Worm (Caenorhabditis elegans) whole organism, early embryonic: ENCODE measurements around the gene ser-4.

Experiments used
- B0310.2 ChIP-seq: sonication (generic microtip); optimal IDR thresholded peaks from 2 replicates; lab custom pipeline; 2016; ENCODE audit warnings: mild to moderate bottlenecking, missing genetic modification characterization, missing compliant biosample characterization
- F13C5.2 ChIP-seq: sonication (generic microtip); optimal IDR thresholded peaks from 2 replicates; lab custom pipeline; 2017; ENCODE audit warnings: mild to moderate bottlenecking, missing genetic modification characterization, inconsistent platforms, missing compliant biosample characterization
- aly-1 ChIP-seq: sonication (generic microtip); optimal IDR thresholded peaks from 2 replicates; lab custom pipeline; 2016; ENCODE audit warnings: missing genetic modification characterization, missing compliant biosample characterization
- ama-1 ChIP-seq: fragments of 150-350 bp; optimal IDR thresholded peaks from 2 replicates; lab custom pipeline; 2014
- ceh-13 ChIP-seq: fragments of 200-800 bp; sonication (Bioruptor generic); optimal IDR thresholded peaks from 2 replicates; lab custom pipeline; 2018; ENCODE audit warnings: mild to moderate bottlenecking, missing genetic modification characterization, missing compliant biosample characterization
- ceh-36 ChIP-seq: sonication (generic microtip); optimal IDR thresholded peaks from 2 replicates; lab custom pipeline; 2016; ENCODE audit warnings: missing genetic modification characterization, inconsistent platforms, missing compliant biosample characterization
- ets-7 ChIP-seq: sonication (generic microtip); optimal IDR thresholded peaks from 2 replicates; lab custom pipeline; 2016; ENCODE audit warnings: missing genotype, missing genetic modification characterization, missing compliant biosample characterization
- flt-1 ChIP-seq: fragments of 200-800 bp; sonication (Bioruptor generic); IDR thresholded peaks from 2 replicates; pipeline ENCODE4 v1.3.6; 2022; ENCODE audit warnings: missing genetic modification characterization, missing compliant biosample characterization
- hmbx-1 ChIP-seq: sonication (generic microtip); optimal IDR thresholded peaks from 2 replicates; lab custom pipeline; 2016; ENCODE audit warnings: mild to moderate bottlenecking, missing genetic modification characterization, missing compliant biosample characterization
- hmg-4 ChIP-seq: fragments of 200-800 bp; sonication (Bioruptor generic); optimal IDR thresholded peaks from 2 replicates; lab custom pipeline; 2018; ENCODE audit warnings: mild to moderate bottlenecking, missing genetic modification characterization, missing compliant biosample characterization
- hnd-1 ChIP-seq: sonication (generic microtip); optimal IDR thresholded peaks from 2 replicates; lab custom pipeline; 2016; ENCODE audit warnings: missing genetic modification characterization, missing compliant biosample characterization
- pes-1 ChIP-seq: fragments of 200-800 bp; sonication (Bioruptor generic); IDR thresholded peaks from 2 replicates; pipeline ENCODE4 v1.3.6; 2022; ENCODE audit warnings: missing genetic modification reagents, missing genetic modification characterization, missing compliant biosample characterization
- scrt-1 ChIP-seq: fragments of 200-800 bp; sonication (Bioruptor generic); IDR thresholded peaks from 2 replicates; pipeline ENCODE4 v1.3.6; 2022; ENCODE audit warnings: missing genetic modification characterization, missing compliant biosample characterization
- sea-1 ChIP-seq: fragments of 200-800 bp; sonication (Bioruptor generic); conservative IDR thresholded peaks from 2 replicates; pipeline ENCODE4 v1.3.6; 2022; ENCODE audit warnings: missing genetic modification characterization, missing compliant biosample characterization
- tbx-11 ChIP-seq: fragments of 200-800 bp; sonication (Bioruptor generic); IDR thresholded peaks from 2 replicates; pipeline ENCODE4 v1.3.6; 2022; ENCODE audit warnings: missing genetic modification characterization, missing compliant biosample characterization
- tbx-37 ChIP-seq: fragments of 200-800 bp; sonication (Bioruptor generic); conservative IDR thresholded peaks from 2 replicates; pipeline ENCODE4 v1.3.6; 2022; ENCODE audit warnings: missing genetic modification reagents, missing genetic modification characterization, missing compliant biosample characterization
- tra-4 ChIP-seq: sonication (generic microtip); optimal IDR thresholded peaks from 2 replicates; lab custom pipeline; 2017; ENCODE audit warnings: missing genetic modification characterization, missing compliant biosample characterization

ser-4 gene

DNA sequence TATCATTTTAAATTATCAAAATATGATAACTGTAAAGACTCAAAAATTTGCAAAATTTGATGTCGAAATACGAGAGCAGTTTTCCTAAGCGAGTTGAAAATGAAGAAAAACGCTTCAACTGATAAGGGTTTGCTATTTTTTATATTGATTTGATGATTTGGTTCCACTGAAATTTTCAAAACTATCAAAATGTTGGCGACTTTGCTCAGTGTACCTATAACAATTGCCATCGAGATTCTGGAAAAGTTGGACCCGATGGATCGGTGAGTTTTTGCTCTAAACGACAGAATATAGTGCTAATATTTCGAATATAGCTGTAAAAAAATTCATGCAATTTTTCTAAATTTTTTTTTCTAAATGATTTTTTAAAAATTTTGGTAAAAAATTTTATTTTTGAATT, 27.1 kb downstream of the ser-4 start, which contains the start of the genes fbxa-13 and Y22D7AR.2:
Gene fbxa-13, minus strand, starts transcription at position 101 of the 400 bp plus-strand sequence.
Gene Y22D7AR.2, plus strand, starts transcription at position 148 of the 400 bp plus-strand sequence.
- TF ChIP-seq ama-1 (no peak), pes-1 (no peak), aly-1 (tag; lab: Kevin White, UChicago) (no peak), hmg-4 (GFP tag; lab: Kevin White, UChicago) (no peak), hnd-1 (tag; lab: Kevin White, UChicago) (no peak), tbx-37 (GFP tag; lab: Robert Waterston, UW) (no peak), sea-1 (GFP tag; lab: Robert Waterston, UW) (no peak)

DNA sequence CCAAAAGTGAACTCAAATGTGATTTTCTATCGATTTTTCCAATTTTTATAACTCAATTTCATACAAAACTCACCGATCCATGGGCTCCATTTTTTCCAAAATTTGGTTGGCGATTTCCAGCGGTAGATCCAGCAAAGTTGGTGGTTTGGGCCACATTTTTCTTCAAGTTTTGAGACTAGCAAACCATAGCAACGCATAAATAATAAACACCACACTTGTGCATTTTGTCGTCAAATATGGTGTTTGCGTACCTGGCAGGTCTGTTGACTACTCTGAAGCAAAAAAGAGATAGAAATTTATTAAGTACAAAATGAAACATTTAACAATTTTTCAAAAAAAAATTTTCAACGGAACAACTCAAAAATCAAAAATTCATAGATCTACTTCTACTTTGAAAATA, 27.6 kb downstream of the ser-4 start:
- no peak for TF ChIP-seq pes-1
- no peak for TF ChIP-seq F13C5.2
- TF ChIP-seq ceh-13: no peak
- TF ChIP-seq hmbx-1 (tag; lab: Kevin White, UChicago): no peak
- no peak for TF ChIP-seq ama-1
- no peak for TF ChIP-seq tbx-11 (GFP tag; lab: Robert Waterston, UW)
- no peak for TF ChIP-seq B0310.2 (tag; lab: Kevin White, UChicago)
- no peak for TF ChIP-seq scrt-1 (GFP tag; lab: Robert Waterston, UW)
- no peak for TF ChIP-seq hnd-1 (tag; lab: Kevin White, UChicago)
- no peak for TF ChIP-seq ceh-36 (tag; lab: Kevin White, UChicago)
- no peak for TF ChIP-seq hmg-4 (GFP tag; lab: Kevin White, UChicago)
- no peak for TF ChIP-seq tbx-37 (GFP tag; lab: Robert Waterston, UW)
- no peak for TF ChIP-seq flt-1 (GFP tag; lab: Robert Waterston, UW)
- TF ChIP-seq sea-1 (GFP tag; lab: Robert Waterston, UW): no peak
- no peak for TF ChIP-seq ets-7 (tag; lab: Kevin White, UChicago)
- TF ChIP-seq aly-1 (tag; lab: Kevin White, UChicago): no peak
- TF ChIP-seq tra-4 (tag; lab: Kevin White, UChicago): no peak

DNA sequence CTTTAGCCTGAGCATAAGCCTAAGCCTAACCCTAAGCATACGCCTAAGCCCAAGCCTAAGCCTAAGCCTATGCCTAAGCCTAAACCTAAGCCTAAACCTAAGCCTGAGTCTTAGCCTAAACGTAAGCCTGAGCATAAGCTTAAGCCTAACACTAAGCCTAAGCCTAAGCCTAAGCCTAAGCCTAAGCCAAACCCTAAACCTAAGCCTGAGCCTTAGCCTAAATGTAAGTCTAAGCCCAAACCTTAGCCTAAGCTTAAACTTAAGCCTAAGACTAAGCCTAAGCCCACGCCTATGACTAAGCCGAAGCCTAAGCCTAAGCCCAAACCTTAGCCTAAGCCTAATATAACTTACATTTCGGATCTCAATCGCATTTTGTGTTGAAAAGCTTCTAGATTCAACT, 28.9 kb downstream of the ser-4 start:
- TF ChIP-seq ceh-36 (tag; lab: Kevin White, UChicago): peak; percentile 84
- TF ChIP-seq sea-1 (GFP tag; lab: Robert Waterston, UW): no peak
- TF ChIP-seq ceh-13: no peak
- no peak for TF ChIP-seq ets-7 (tag; lab: Kevin White, UChicago)

DNA sequence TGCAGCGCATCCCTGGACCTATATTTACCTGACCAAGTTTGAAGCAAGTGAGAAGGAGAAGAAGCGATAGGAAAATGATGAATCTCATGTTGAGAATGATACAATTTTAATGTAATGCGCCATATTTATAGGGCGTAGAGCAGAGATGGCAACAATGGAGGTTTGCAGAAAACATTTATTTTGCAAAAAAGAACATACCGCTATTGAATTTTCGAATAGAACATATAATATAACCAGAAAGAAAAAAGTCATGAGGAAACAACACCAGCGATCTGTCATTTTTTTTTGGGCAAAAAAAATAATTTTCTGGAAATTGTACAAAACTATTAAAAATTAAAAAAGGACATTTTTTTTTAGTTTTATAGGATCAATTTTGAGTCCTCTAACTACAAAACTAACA, 30.6 kb downstream of the ser-4 start, which contains the start of gene spex-3:
Gene spex-3, minus strand, starts transcription at position 101 of the 400 bp plus-strand sequence.
- TF ChIP-seq hnd-1 (tag; lab: Kevin White, UChicago) (no peak), flt-1 (GFP tag; lab: Robert Waterston, UW) (no peak), tra-4 (tag; lab: Kevin White, UChicago) (no peak), pes-1 (no peak), aly-1 (tag; lab: Kevin White, UChicago) (no peak), F13C5.2 (no peak), ceh-13 (no peak), tbx-11 (GFP tag; lab: Robert Waterston, UW) (no peak), ceh-36 (tag; lab: Kevin White, UChicago) (no peak), sea-1 (GFP tag; lab: Robert Waterston, UW) (no peak), scrt-1 (GFP tag; lab: Robert Waterston, UW) (no peak), ets-7 (tag; lab: Kevin White, UChicago) (no peak), B0310.2 (tag; lab: Kevin White, UChicago) (no peak), hmbx-1 (tag; lab: Kevin White, UChicago) (no peak), ama-1 (no peak), tbx-37 (GFP tag; lab: Robert Waterston, UW) (no peak), hmg-4 (GFP tag; lab: Kevin White, UChicago) (no peak)

DNA sequence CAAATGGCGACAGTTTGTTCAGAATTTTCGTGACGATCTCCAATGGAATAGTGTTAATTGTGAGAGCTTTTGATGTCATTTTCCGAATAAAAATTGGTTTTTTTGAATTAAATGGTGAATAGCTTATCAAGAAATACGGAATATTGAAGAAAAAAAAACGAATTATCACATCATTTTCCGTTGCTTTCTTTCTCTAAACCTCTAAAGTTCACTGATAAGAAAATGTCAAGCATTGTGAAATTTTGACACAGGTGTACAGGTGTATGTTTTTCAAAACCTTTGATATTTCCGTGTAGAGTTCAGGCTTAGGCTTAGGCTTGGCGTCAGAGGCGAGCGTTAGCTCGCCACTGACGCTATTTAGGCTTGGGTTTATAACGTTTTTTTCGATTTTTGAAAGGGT, 34.1 kb downstream of the ser-4 start, which contains the start of gene fbxa-74:
Gene fbxa-74, minus strand, starts transcription at position 145 of the 400 bp plus-strand sequence.
- TF ChIP-seq ceh-13: no peak
- no peak for TF ChIP-seq pes-1
- no peak for TF ChIP-seq F13C5.2
- TF ChIP-seq sea-1 (GFP tag; lab: Robert Waterston, UW): no peak
- no peak for TF ChIP-seq hnd-1 (tag; lab: Kevin White, UChicago)
- TF ChIP-seq hmg-4 (GFP tag; lab: Kevin White, UChicago): no peak
- TF ChIP-seq tra-4 (tag; lab: Kevin White, UChicago): no peak
- no peak for TF ChIP-seq tbx-11 (GFP tag; lab: Robert Waterston, UW)
- no peak for TF ChIP-seq scrt-1 (GFP tag; lab: Robert Waterston, UW)
- TF ChIP-seq ets-7 (tag; lab: Kevin White, UChicago): no peak

DNA sequence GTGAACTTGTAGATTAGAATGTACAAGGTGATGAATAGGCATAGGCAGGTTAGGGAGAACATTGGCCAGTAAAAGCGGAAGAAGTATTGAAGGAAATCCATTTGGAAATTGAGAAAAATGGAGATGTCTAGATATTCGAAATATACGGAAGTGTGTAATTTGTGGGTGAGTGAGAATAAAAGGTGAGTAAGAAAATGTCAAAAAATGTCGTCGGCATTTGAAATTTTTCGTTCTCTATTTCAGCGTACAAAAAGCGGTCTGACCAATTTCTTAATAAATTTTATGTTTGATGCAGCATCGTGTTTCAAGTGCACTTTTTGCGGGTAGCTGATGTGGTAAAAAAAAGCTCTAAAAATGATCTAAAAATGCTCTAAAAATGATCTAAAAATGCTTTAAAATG, 37.9 kb downstream of the ser-4 start, which contains the start of gene srd-64:
Gene srd-64, minus strand, starts transcription at position 101 of the 400 bp plus-strand sequence.
- TF ChIP-seq ceh-36 (tag; lab: Kevin White, UChicago) (no peak), scrt-1 (GFP tag; lab: Robert Waterston, UW) (no peak), hnd-1 (tag; lab: Kevin White, UChicago) (no peak)

DNA sequence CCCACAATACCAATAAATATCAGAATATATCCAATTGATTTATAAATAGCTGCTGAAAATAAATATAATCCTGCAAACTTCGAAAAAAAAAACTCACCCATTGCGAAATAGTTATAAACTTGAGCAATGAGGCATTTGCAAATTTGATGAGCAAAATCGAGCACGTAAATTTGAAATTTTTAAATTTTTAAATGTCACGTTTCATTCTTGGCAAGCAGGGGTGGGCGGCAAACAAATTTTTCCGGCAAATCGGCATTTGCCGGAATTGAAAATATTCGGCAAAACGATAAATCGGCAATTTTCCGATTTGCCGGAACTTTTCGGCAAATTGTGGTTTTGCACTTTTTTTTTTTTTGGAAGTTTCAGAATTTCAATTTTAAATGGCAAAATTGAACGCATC, 43.0 kb downstream of the ser-4 start, which contains the start of gene Y22D7AR.14:
Gene Y22D7AR.14, minus strand, starts transcription at position 101 of the 400 bp plus-strand sequence.
- no peak for TF ChIP-seq tbx-37 (GFP tag; lab: Robert Waterston, UW)
- no peak for TF ChIP-seq tbx-11 (GFP tag; lab: Robert Waterston, UW)
- no peak for TF ChIP-seq ceh-13
- TF ChIP-seq hmbx-1 (tag; lab: Kevin White, UChicago): no peak
- TF ChIP-seq scrt-1 (GFP tag; lab: Robert Waterston, UW): no peak
- no peak for TF ChIP-seq pes-1
- no peak for TF ChIP-seq ceh-36 (tag; lab: Kevin White, UChicago)
- no peak for TF ChIP-seq ets-7 (tag; lab: Kevin White, UChicago)
- TF ChIP-seq hmg-4 (GFP tag; lab: Kevin White, UChicago): no peak
- no peak for TF ChIP-seq flt-1 (GFP tag; lab: Robert Waterston, UW)
- no peak for TF ChIP-seq aly-1 (tag; lab: Kevin White, UChicago)
- no peak for TF ChIP-seq tra-4 (tag; lab: Kevin White, UChicago)
